Fruit fly (Drosophila melanogaster): ENCODE data around the gene Rsf1.
A peak's percentile ranks its signal among the peaks of the same experiment; 100 is the strongest.

Gene Rsf1

DNA sequence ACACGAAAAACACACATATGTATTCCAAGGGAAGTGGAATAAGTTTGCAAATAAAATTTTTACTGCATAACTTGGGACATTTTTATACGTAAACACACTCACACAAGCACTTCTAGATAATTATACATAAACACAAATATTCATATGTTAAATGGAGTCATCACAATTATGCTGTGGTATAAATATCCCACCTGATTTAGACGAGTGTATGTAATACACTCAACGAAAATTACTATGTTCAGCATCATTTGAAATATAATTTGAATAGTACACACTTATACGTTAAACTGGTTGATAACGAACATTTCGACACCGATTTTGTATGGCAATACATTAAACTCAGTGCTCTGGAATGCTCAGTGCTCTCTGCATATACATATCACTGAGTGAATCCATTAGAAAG lies 32.3 kb downstream of the Rsf1 start (continued):
- no peak for TF ChIP-seq CG16813 (GFP tag; IDR thresholded peaks at IDR 0.05; ENCODE audit: partially characterized antibody)
- TF ChIP-seq CG4707 (GFP tag; optimal IDR thresholded peaks at IDR 0.05): no peak
- no peak for TF ChIP-seq trh (GFP tag; optimal IDR thresholded peaks at IDR 0.05)
- no peak for TF ChIP-seq CG10959 (GFP tag; IDR thresholded peaks at IDR 0.05)
- no peak for TF ChIP-seq E2f1 (GFP tag; IDR thresholded peaks at IDR 0.05)
- peak; percentile 27 for TF ChIP-seq Camta (GFP tag; optimal IDR thresholded peaks at IDR 0.05)
- TF ChIP-seq phol (tag; optimal IDR thresholded peaks at IDR 0.05): no peak
- no peak for TF ChIP-seq onecut (GFP tag; IDR thresholded peaks at IDR 0.05)
- no peak for TF ChIP-seq CG6654 (GFP tag; optimal IDR thresholded peaks at IDR 0.05)
- no peak for TF ChIP-seq CG8944 (GFP tag; optimal IDR thresholded peaks at IDR 0.05)
- no peak for TF ChIP-seq btn (GFP tag; optimal IDR thresholded peaks at IDR 0.05)
- TF ChIP-seq Nf-YA (GFP tag; IDR thresholded peaks at IDR 0.05): no peak
- no peak for TF ChIP-seq C15 (GFP tag; IDR thresholded peaks at IDR 0.05)
- no peak for TF ChIP-seq hth (optimal IDR thresholded peaks at IDR 0.05)
- TF ChIP-seq repo (GFP tag; optimal IDR thresholded peaks at IDR 0.05): no peak
- TF ChIP-seq Sin3A (optimal IDR thresholded peaks at IDR 0.05): no peak
- no peak for TF ChIP-seq maf-S (GFP tag; optimal IDR thresholded peaks at IDR 0.05)
- no peak for TF ChIP-seq sens-2 (GFP tag; IDR thresholded peaks at IDR 0.05)

DNA sequence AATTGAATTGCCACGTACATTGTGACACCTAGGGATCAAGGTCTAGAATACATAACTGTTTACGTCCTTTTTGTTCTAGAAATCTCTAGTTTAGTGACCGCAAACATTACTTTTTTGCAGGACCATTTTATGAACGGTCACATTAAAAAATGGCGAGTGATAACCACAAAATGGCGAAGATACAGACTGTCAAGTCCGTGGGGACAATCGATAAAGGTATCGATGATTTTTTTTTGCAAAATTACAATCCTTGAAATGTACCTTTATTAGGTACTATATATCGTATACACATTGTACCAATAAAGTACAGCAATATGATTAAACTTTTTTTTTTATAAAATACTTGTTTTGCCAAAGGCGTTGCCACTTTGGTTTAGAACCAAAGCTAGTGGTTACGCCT lies 32.9 kb downstream of the Rsf1 start:
- peak; percentile 46; the same call in 1 of the 2 replicates for TF ChIP-seq tna (GFP tag; IDR thresholded peaks at IDR 0.05; ENCODE audit: partially characterized antibody)
- TF ChIP-seq Sry-δ (GFP tag; optimal IDR thresholded peaks at IDR 0.05): peak; percentile 56
- no peak for TF ChIP-seq usp (GFP tag; optimal IDR thresholded peaks at IDR 0.05)
- peak; percentile 28 for TF ChIP-seq CG9797 (GFP tag; optimal IDR thresholded peaks at IDR 0.05)
- TF ChIP-seq sqz (GFP tag; optimal IDR thresholded peaks at IDR 0.05): peak; percentile 40
- 0 out of 3 replicates have a peak, but pooled peaks have one; percentile 10 for TF ChIP-seq CG17361 (GFP tag; IDR thresholded peaks at IDR 0.05)
- no peak for TF ChIP-seq Doc2 (GFP tag; IDR thresholded peaks at IDR 0.05)
- peak; percentile 11 for TF ChIP-seq stwl (tag; optimal IDR thresholded peaks at IDR 0.05)
- TF ChIP-seq CG34224 (GFP tag; IDR thresholded peaks at IDR 0.05; ENCODE audit: partially characterized antibody): peak; percentile 44
- no peak for TF ChIP-seq CG18619 (GFP tag; optimal IDR thresholded peaks at IDR 0.05)
- TF ChIP-seq unc-4 (GFP tag; IDR thresholded peaks at IDR 0.05; ENCODE audit: partially characterized antibody): peak; percentile 60; the same call in 1 of the 2 replicates
- TF ChIP-seq chinmo (GFP tag; IDR thresholded peaks at IDR 0.05; ENCODE audit: partially characterized antibody): no peak
- peak; percentile 99 for TF ChIP-seq phol (tag; optimal IDR thresholded peaks at IDR 0.05)
- TF ChIP-seq zf30C (GFP tag; optimal IDR thresholded peaks at IDR 0.05): no peak
- TF ChIP-seq CG8290 (GFP tag; optimal IDR thresholded peaks at IDR 0.05): peak; percentile 81
- peak; percentile 25 to 72 for TF ChIP-seq CG8290 (tag; optimal IDR thresholded peaks at IDR 0.05)
- TF ChIP-seq esg (GFP tag; conservative IDR thresholded peaks at IDR 0.05): no peak
- no peak for TF ChIP-seq peb (GFP tag; IDR thresholded peaks at IDR 0.05)
- TF ChIP-seq fd96Cb (tag; optimal IDR thresholded peaks at IDR 0.05): no peak
- peak; percentile 55 for TF ChIP-seq Dref (GFP tag; IDR thresholded peaks at IDR 0.05)
- TF ChIP-seq seq (GFP tag; IDR thresholded peaks at IDR 0.05): peak; percentile 25; the same call in 1 of the 2 replicates
- 0 out of 2 replicates have a peak, but pooled peaks have one; percentile 26 for TF ChIP-seq CG2129 (GFP tag; IDR thresholded peaks at IDR 0.05; ENCODE audit: partially characterized antibody)
- peak; percentile 62; the same call in 2 of the 3 replicates for TF ChIP-seq CG16813 (GFP tag; IDR thresholded peaks at IDR 0.05; ENCODE audit: partially characterized antibody)
- peak; percentile 47; the same call in 1 of the 3 replicates for TF ChIP-seq HLH4C (GFP tag; IDR thresholded peaks at IDR 0.05; ENCODE audit: partially characterized antibody)
- peak; percentile 64 for TF ChIP-seq CG13287 (GFP tag; IDR thresholded peaks at IDR 0.05; ENCODE audit: partially characterized antibody)
- TF ChIP-seq Lhr (GFP tag; optimal IDR thresholded peaks at IDR 0.05): peak; percentile 32
- no peak for TF ChIP-seq dimm (GFP tag; IDR thresholded peaks at IDR 0.05)
- no peak for TF ChIP-seq Ada2b (GFP tag; IDR thresholded peaks at IDR 0.05)
- TF ChIP-seq sens (GFP tag): peak; percentile 41
- TF ChIP-seq row (GFP tag; IDR thresholded peaks at IDR 0.05): peak; percentile 36; the same call in 2 of the 3 replicates
- TF ChIP-seq knrl (GFP tag; IDR thresholded peaks at IDR 0.05; ENCODE audit: partially characterized antibody): peak; percentile 42; the same call in 1 of the 3 replicates
- TF ChIP-seq vnd (GFP tag; IDR thresholded peaks at IDR 0.05; ENCODE audit: partially characterized antibody): peak; percentile 44; the same call in 2 of the 3 replicates
- TF ChIP-seq Atf-2 (GFP tag; optimal IDR thresholded peaks at IDR 0.05): no peak
- peak; percentile 24 for TF ChIP-seq CG2116 (GFP tag; optimal IDR thresholded peaks at IDR 0.05)
- TF ChIP-seq hbn (GFP tag; IDR thresholded peaks at IDR 0.05; ENCODE audit: partially characterized antibody): 0 out of 2 replicates have a peak, but pooled peaks have one; percentile 30

Measured in whole organism, embryonic.